Fruit fly (Drosophila melanogaster) whole organism, embryonic: Measurements from ENCODE around the gene Gnmt.

Experiments used
- Atf6 ChIP-seq: fragments of 200-800 bp; sonication (Bioruptor generic); IDR thresholded peaks from 2 replicates; pipeline ENCODE4 v1.3.6; 2022; ENCODE audit warnings: missing biosample characterization, missing genetic modification characterization
- CG10979 ChIP-seq: fragments of 200-800 bp; sonication (Bioruptor generic); optimal IDR thresholded peaks from 2 replicates; lab custom pipeline; 2018; ENCODE audit warnings: missing biosample characterization, mild to moderate bottlenecking, missing genetic modification characterization, moderate library complexity
- CG11504 ChIP-seq: fragments of 200-800 bp; sonication (Bioruptor generic); optimal IDR thresholded peaks from 3 replicates; lab custom pipeline; 2019; ENCODE audit warnings: missing biosample characterization, mild to moderate bottlenecking, missing genetic modification characterization, moderate library complexity
- CG11560 ChIP-seq: fragments of 200-800 bp; sonication (Bioruptor generic); IDR thresholded peaks from 3 replicates; pipeline ENCODE4 v1.3.6; 2022; ENCODE audit warnings: missing biosample characterization, missing genetic modification characterization
- CG12104 ChIP-seq: fragments of 200-800 bp; sonication (Bioruptor generic); optimal IDR thresholded peaks from 3 replicates; lab custom pipeline; 2016; ENCODE audit warnings: missing biosample characterization, missing genetic modification characterization
- CG17612 ChIP-seq: fragments of 200-800 bp; sonication (Bioruptor generic); IDR thresholded peaks from 2 replicates; pipeline ENCODE4 v1.3.6; 2022; ENCODE audit warnings: missing biosample characterization, missing genetic modification characterization
- CG2129 ChIP-seq: fragments of 200-800 bp; sonication (Bioruptor generic); IDR thresholded peaks from 2 replicates; pipeline ENCODE4 v1.3.6; 2022; ENCODE audit warnings: missing biosample characterization, missing genetic modification characterization; ENCODE audit not compliant: partially characterized antibody
- CG2678 ChIP-seq: fragments of 200-800 bp; sonication (Bioruptor generic); optimal IDR thresholded peaks from 3 replicates; lab custom pipeline; 2019; ENCODE audit warnings: missing biosample characterization, mild to moderate bottlenecking, missing genetic modification characterization, moderate library complexity
- CG30403 ChIP-seq: fragments of 200-800 bp; sonication (Bioruptor generic); optimal IDR thresholded peaks from 3 replicates; lab custom pipeline; 2016; ENCODE audit warnings: missing biosample characterization, missing genetic modification characterization
- CG34376 ChIP-seq: fragments of 200-800 bp; sonication (Bioruptor generic); optimal IDR thresholded peaks from 2 replicates; lab custom pipeline; 2018; ENCODE audit warnings: missing biosample characterization, mild to moderate bottlenecking, missing genetic modification characterization
- CG6254 ChIP-seq: fragments of 200-800 bp; sonication (Bioruptor generic); optimal IDR thresholded peaks from 3 replicates; lab custom pipeline; 2017; ENCODE audit warnings: mild to moderate bottlenecking, missing biosample characterization, missing genetic modification reagents, missing genetic modification characterization
- CG6765 ChIP-seq: fragments of 200-800 bp; sonication (Bioruptor generic); optimal IDR thresholded peaks from 3 replicates; lab custom pipeline; 2017; ENCODE audit warnings: missing biosample characterization, mild to moderate bottlenecking, missing genetic modification characterization
- CG7987 ChIP-seq: fragments of 200-800 bp; sonication (Bioruptor generic); optimal IDR thresholded peaks from 2 replicates; lab custom pipeline; 2018; ENCODE audit warnings: missing biosample characterization, mild to moderate bottlenecking, missing genetic modification characterization, moderate library complexity
- CG8281 ChIP-seq: fragments of 200-800 bp; sonication (Bioruptor generic); optimal IDR thresholded peaks from 2 replicates; lab custom pipeline; 2018; ENCODE audit warnings: missing biosample characterization, mild to moderate bottlenecking, missing genetic modification characterization, moderate library complexity
- CG9797 ChIP-seq: fragments of 200-800 bp; sonication (Bioruptor generic); optimal IDR thresholded peaks from 3 replicates; lab custom pipeline; 2018; ENCODE audit warnings: missing biosample characterization, mild to moderate bottlenecking, missing genetic modification characterization
- Dad ChIP-seq: fragments of 200-800 bp; sonication (Bioruptor generic); optimal IDR thresholded peaks from 3 replicates; lab custom pipeline; 2016; ENCODE audit warnings: missing biosample characterization, missing genetic modification characterization
- Eip74EF ChIP-seq, 2 experiments: fragments of 200-800 bp in 1 of 2; fragments of >200 bp in 1 of 2; sonication (Bioruptor generic) in 1 of 2; optimal IDR thresholded peaks; 2 replicates each; lab custom pipeline; 2017 to 2019; ENCODE audit warnings: missing biosample characterization in 2 of 2, missing genetic modification characterization in 2 of 2, mild to moderate bottlenecking in 1 of 2, moderate library complexity in 1 of 2
- Fer2 ChIP-seq: fragments of 200-800 bp; sonication (Bioruptor generic); optimal IDR thresholded peaks from 2 replicates; lab custom pipeline; 2018; ENCODE audit warnings: missing biosample characterization, mild to moderate bottlenecking, missing genetic modification characterization, moderate library complexity
- GATAe ChIP-seq: fragments of 200-800 bp; sonication (Bioruptor generic); conservative IDR thresholded peaks from 2 replicates; pipeline ENCODE4 v1.3.6; 2022; ENCODE audit warnings: missing biosample characterization, missing genetic modification characterization
- HHEX ChIP-seq: fragments of 200-800 bp; sonication (Bioruptor generic); optimal IDR thresholded peaks from 3 replicates; lab custom pipeline; 2017; ENCODE audit warnings: missing biosample characterization, mild to moderate bottlenecking, missing genetic modification characterization, missing genetic modification reagents
- Hand ChIP-seq: fragments of 200-800 bp; sonication (Bioruptor generic); optimal IDR thresholded peaks from 2 replicates; lab custom pipeline; 2017; ENCODE audit warnings: mild to moderate bottlenecking, missing biosample characterization, missing genetic modification reagents, missing genetic modification characterization
- Hmx ChIP-seq: fragments of 200-800 bp; sonication (Bioruptor generic); optimal IDR thresholded peaks from 2 replicates; lab custom pipeline; 2016; ENCODE audit warnings: missing biosample characterization, missing genetic modification characterization
- Med ChIP-seq: fragments of 200-800 bp; sonication (Bioruptor generic); peaks from one replicate; lab custom pipeline; 2016; ENCODE audit warnings: missing biosample characterization, missing genetic modification characterization, mild to moderate bottlenecking, inconsistent platforms, moderate library complexity
- Ravus ChIP-seq: fragments of 200-800 bp; sonication (Bioruptor generic); IDR thresholded peaks from 2 replicates; pipeline ENCODE4 v1.3.6; 2022; ENCODE audit warnings: missing biosample characterization, missing genetic modification characterization
- Sin3A ChIP-seq: fragments of >200 bp; optimal IDR thresholded peaks from 2 replicates; lab custom pipeline; 2018
- Trl ChIP-seq, 3 experiments: fragments of >200 bp in 2 of 3; fragments of 200-800 bp in 1 of 3; sonication (Bioruptor generic) in 1 of 3; optimal IDR thresholded peaks; 2 replicates in 1 of 3; 3 replicates in 2 of 3; lab custom pipeline; 2016 to 2017; ENCODE audit warnings: missing biosample characterization in 1 of 3, missing genetic modification characterization in 1 of 3
- caup ChIP-seq: fragments of 200-800 bp; sonication (Bioruptor generic); optimal IDR thresholded peaks from 3 replicates; lab custom pipeline; 2017; ENCODE audit warnings: missing biosample characterization, mild to moderate bottlenecking, missing genetic modification characterization, moderate library complexity; ENCODE audit not compliant: severe bottlenecking
- dmrt99B ChIP-seq: fragments of 200-800 bp; sonication (Bioruptor generic); optimal IDR thresholded peaks from 2 replicates; lab custom pipeline; 2018; ENCODE audit warnings: missing biosample characterization, mild to moderate bottlenecking, missing genetic modification characterization, moderate library complexity
- dysf ChIP-seq: fragments of 200-800 bp; sonication (Bioruptor generic); IDR thresholded peaks from 3 replicates; pipeline ENCODE4 v1.3.6; 2022; ENCODE audit warnings: missing biosample characterization, missing genetic modification characterization
- exex ChIP-seq: fragments of 200-800 bp; sonication (Bioruptor generic); optimal IDR thresholded peaks from 4 replicates; lab custom pipeline; 2018; ENCODE audit warnings: missing biosample characterization, mild to moderate bottlenecking, missing genetic modification characterization, moderate library complexity
- gcm ChIP-seq: fragments of 200-800 bp; sonication (Bioruptor generic); optimal IDR thresholded peaks from 2 replicates; lab custom pipeline; 2019; ENCODE audit warnings: missing biosample characterization, mild to moderate bottlenecking, missing genetic modification characterization, moderate library complexity
- grau ChIP-seq: fragments of 200-800 bp; optimal IDR thresholded peaks from 3 replicates; lab custom pipeline; 2019; ENCODE audit warnings: missing biosample characterization, mild to moderate bottlenecking, missing genetic modification characterization, moderate library complexity
- h ChIP-seq: fragments of >200 bp; optimal IDR thresholded peaks from 2 replicates; lab custom pipeline; 2017
- jigr1 ChIP-seq: fragments of 200-800 bp; sonication (Bioruptor generic); IDR thresholded peaks from 3 replicates; pipeline ENCODE4 v1.3.6; 2022; ENCODE audit warnings: missing biosample characterization, missing genetic modification characterization
- jumu ChIP-seq: fragments of 200-800 bp; sonication (Bioruptor generic); optimal IDR thresholded peaks from 3 replicates; lab custom pipeline; 2016; ENCODE audit warnings: missing biosample characterization, missing genetic modification characterization
- lbe ChIP-seq: fragments of 200-800 bp; sonication (Bioruptor generic); optimal IDR thresholded peaks from 2 replicates; lab custom pipeline; 2016; ENCODE audit warnings: missing biosample characterization, mild to moderate bottlenecking, missing genetic modification characterization
- lola ChIP-seq, 3 experiments: fragments of >200 bp in 2 of 3; fragments of 200-800 bp in 1 of 3; sonication (Bioruptor generic) in 1 of 3; optimal IDR thresholded peaks; 2 replicates each; lab custom pipeline; 2017 to 2019; ENCODE audit warnings: missing biosample characterization in 3 of 3, missing genetic modification characterization in 3 of 3, mild to moderate bottlenecking in 1 of 3, moderate library complexity in 1 of 3
- lov ChIP-seq, 2 experiments: fragments of 200-800 bp in 1 of 2; fragments of >200 bp in 1 of 2; sonication (Bioruptor generic) in 1 of 2; IDR thresholded peaks in 1 of 2; optimal IDR thresholded peaks in 1 of 2; 2 replicates in 1 of 2; 3 replicates in 1 of 2; pipeline versions ENCODE4 v1.3.6 to Lab custom; 2017 to 2022; ENCODE audit warnings: missing biosample characterization in 1 of 2, missing genetic modification characterization in 1 of 2
- nerfin-1 ChIP-seq: fragments of 200-800 bp; sonication (Bioruptor generic); optimal IDR thresholded peaks from 3 replicates; lab custom pipeline; 2019; ENCODE audit warnings: missing biosample characterization, mild to moderate bottlenecking, missing genetic modification characterization, moderate library complexity
- ro ChIP-seq: fragments of 200-800 bp; sonication (Bioruptor generic); IDR thresholded peaks from 2 replicates; pipeline ENCODE4 v1.3.6; 2022; ENCODE audit warnings: missing biosample characterization, missing genetic modification characterization
- scrt ChIP-seq: fragments of 200-800 bp; sonication (Bioruptor generic); optimal IDR thresholded peaks from 2 replicates; lab custom pipeline; 2018; ENCODE audit warnings: missing biosample characterization, mild to moderate bottlenecking, missing genetic modification characterization, moderate library complexity
- shn ChIP-seq: fragments of 200-800 bp; sonication (Bioruptor generic); optimal IDR thresholded peaks from 3 replicates; lab custom pipeline; 2016; ENCODE audit warnings: missing biosample characterization, missing genetic modification characterization
- sr ChIP-seq: fragments of 200-800 bp; sonication (Bioruptor generic); IDR thresholded peaks from 3 replicates; pipeline ENCODE4 v1.3.6; 2022; ENCODE audit warnings: missing biosample characterization, missing genetic modification characterization
- zen2 ChIP-seq: fragments of 200-800 bp; sonication (Bioruptor generic); IDR thresholded peaks from 3 replicates; pipeline ENCODE4 v1.3.6; 2022; ENCODE audit warnings: missing biosample characterization, missing genetic modification characterization; ENCODE audit not compliant: partially characterized antibody
- zf30C ChIP-seq: fragments of 200-800 bp; sonication (Bioruptor generic); optimal IDR thresholded peaks from 3 replicates; lab custom pipeline; 2018; ENCODE audit warnings: missing biosample characterization, mild to moderate bottlenecking, missing genetic modification characterization
- zfh2 ChIP-seq: fragments of 200-800 bp; sonication (Bioruptor generic); optimal IDR thresholded peaks from 2 replicates; lab custom pipeline; 2016; ENCODE audit warnings: missing biosample characterization, missing genetic modification characterization

Gnmt gene

DNA sequence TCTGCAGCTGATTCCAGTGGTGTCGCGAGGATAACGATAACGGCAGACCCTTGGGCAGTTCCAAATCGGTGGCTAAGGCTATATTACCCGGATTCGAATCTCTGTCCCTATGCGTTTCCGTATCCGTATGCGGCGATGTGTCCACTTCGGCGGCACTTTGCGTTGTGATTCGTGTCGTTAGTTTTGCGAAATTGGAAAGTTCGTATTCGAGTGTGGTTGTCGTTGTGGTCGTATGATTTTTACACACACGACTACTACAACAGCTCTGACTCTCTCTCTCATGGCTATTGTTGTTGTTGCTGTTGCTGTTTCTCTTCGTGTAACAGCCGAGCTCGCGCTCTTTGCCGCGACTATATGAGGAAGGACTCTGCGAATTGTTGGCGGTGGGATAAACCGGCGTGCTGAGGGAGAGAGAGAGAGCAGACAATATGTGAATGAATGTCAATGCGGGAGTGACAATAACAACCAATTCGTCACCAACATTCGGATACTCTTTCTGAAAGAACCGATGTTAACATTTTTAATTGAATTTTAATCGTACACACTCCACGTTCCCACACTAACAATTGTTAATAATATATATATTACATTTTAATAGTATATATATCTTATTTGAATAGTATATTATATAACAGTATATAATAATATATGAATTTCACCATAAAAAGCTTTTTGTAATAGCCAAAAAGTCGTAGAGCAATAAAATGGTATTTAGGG lies 45.4 kb downstream of the Gnmt start (continued):
- TF ChIP-seq CG2678 (tag; lab: Kevin White, UChicago), result peak; percentile 73
- TF ChIP-seq dmrt99B (tag; lab: Kevin White, UChicago), result peak; percentile 57
- no peak for TF ChIP-seq Ravus (GFP tag; lab: Robert Waterston, UW)
- no peak for TF ChIP-seq zfh2
- peak; percentile 13 for TF ChIP-seq CG12104
- peak in 1 of 3 experiments; percentile 12 for TF ChIP-seq lola (GFP tag; optimal IDR thresholded peaks at IDR 0.05; lab: Kevin White, UChicago)
- no peak for TF ChIP-seq lov (optimal IDR thresholded peaks at IDR 0.05; lab: Kevin White, UChicago)
- TF ChIP-seq lov (GFP tag; IDR thresholded peaks at IDR 0.05; lab: Robert Waterston, UW), result 0 out of 3 replicates have a peak, but pooled peaks have one; percentile 17
- TF ChIP-seq jigr1 (GFP tag; lab: Robert Waterston, UW), result no peak
- TF ChIP-seq CG11560, result no peak
- TF ChIP-seq CG30403 (GFP tag; lab: Kevin White, UChicago), result no peak
- TF ChIP-seq Dad (GFP tag; lab: Kevin White, UChicago), result no peak
- TF ChIP-seq sr (GFP tag; lab: Robert Waterston, UW), result no peak
- peak; percentile 60 for TF ChIP-seq lbe
- peak; percentile 47; the same call in 1 of the 3 replicates for TF ChIP-seq dysf (GFP tag; lab: Robert Waterston, UW)
- TF ChIP-seq CG34376 (GFP tag; lab: Kevin White, UChicago), result peak; percentile 68
- TF ChIP-seq Atf6, result no peak; the same call in 1 of the 2 replicates
- TF ChIP-seq scrt (GFP tag; lab: Kevin White, UChicago), result peak; percentile 30
- TF ChIP-seq Hand, result no peak
- TF ChIP-seq Eip74EF (GFP tag; optimal IDR thresholded peaks at IDR 0.05; lab: Kevin White, UChicago), result no peak
- TF ChIP-seq Trl (optimal IDR thresholded peaks at IDR 0.05; lab: Kevin White, UChicago), result peak; percentile 71 to 90
- TF ChIP-seq Trl (GFP tag; optimal IDR thresholded peaks at IDR 0.05; lab: Kevin White, UChicago), result no peak
- peak; percentile 4 for TF ChIP-seq exex
- TF ChIP-seq Hmx (GFP tag; lab: Kevin White, UChicago), result no peak
- peak; percentile 33 for TF ChIP-seq Fer2
- TF ChIP-seq grau (tag; lab: Kevin White, UChicago), result peak; percentile 43
- TF ChIP-seq shn (GFP tag; lab: Kevin White, UChicago), result no peak
- peak; percentile 42 for TF ChIP-seq caup (GFP tag; lab: Kevin White, UChicago)
- TF ChIP-seq gcm, result peak; percentile 29
- no peak for TF ChIP-seq CG17612 (GFP tag; lab: Robert Waterston, UW)
- TF ChIP-seq CG6765 (GFP tag; lab: Kevin White, UChicago), result peak; percentile 11
- TF ChIP-seq CG6254 (GFP tag; lab: Kevin White, UChicago), result peak; percentile 12
- no peak for TF ChIP-seq CG7987
- peak; percentile 28 for TF ChIP-seq CG8281 (tag; lab: Kevin White, UChicago)

DNA sequence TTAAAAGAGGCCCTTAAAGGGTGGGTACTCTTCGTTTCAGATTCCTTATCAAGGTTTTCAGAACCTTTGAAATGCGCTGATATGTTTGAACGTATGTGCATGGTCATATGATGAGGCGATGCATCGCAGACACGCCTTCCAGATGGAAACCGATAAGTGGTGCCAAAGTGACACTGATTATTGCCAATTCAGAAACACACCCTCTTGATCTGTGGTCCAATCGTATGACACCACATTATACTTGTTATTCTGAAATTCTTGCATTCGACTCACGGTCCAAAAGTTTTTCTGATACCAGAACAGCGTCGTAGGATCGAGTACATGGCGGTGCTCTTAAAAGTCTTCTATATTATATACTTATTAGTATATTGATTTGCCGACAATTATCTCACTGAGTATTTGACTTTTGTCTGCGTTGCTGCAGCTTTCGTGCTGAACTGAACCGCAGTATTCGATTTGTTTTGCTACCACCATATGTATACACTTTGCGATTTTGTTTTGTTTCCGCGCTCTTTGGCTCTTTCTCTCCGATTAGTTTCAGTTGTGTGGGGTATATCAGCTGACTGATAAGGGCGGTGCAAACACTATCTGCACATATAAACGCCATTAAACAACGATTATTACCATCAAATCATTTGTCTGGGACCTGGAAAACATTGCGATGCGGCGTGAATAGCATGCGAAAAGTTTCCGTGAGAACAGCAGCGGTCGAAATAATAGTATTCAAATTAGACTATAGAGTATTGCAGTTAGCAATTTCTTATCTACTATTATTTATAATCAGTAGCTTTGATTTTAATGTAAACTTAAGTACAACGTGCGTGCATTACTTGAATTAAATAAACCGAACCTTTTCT lies 46.2 kb downstream of the Gnmt start:
- TF ChIP-seq HHEX (GFP tag; lab: Kevin White, UChicago) (no peak), CG9797 (GFP tag; lab: Kevin White, UChicago) (no peak), zf30C (GFP tag; lab: Kevin White, UChicago) (no peak), zen2 (no peak), GATAe (0 out of 2 replicates have a peak, but pooled peaks have one; percentile 41), h (lab: Kevin White, UChicago) (no peak), ro (GFP tag; lab: Robert Waterston, UW) (no peak), Sin3A (lab: Kevin White, UChicago) (no peak), CG10979 (tag; lab: Kevin White, UChicago) (no peak), nerfin-1 (no peak), CG7987 (peak; percentile 50), Med (GFP tag; lab: Kevin White, UChicago) (peak; percentile 62), jumu (GFP tag; lab: Kevin White, UChicago) (no peak), jigr1 (GFP tag; lab: Robert Waterston, UW) (no peak), CG11504 (peak; percentile 10), scrt (GFP tag; lab: Kevin White, UChicago) (no peak), CG2129 (GFP tag; lab: Robert Waterston, UW) (no peak)
